Worm (Caenorhabditis elegans): Measurements from ENCODE around the gene str-162.

The str-162 gene

ce11 chrIV:5020533-5020932 is 28.3 kb downstream of the str-162 start, which contains the start of gene T28H11.8:
Gene T28H11.8, minus strand, starts transcription at chrIV:5020633.
- TF ChIP-seq drap-1 (GFP tag; optimal IDR thresholded peaks at IDR 0.05) (no peak), bed-3 (GFP tag; optimal IDR thresholded peaks at IDR 0.05) (no peak), nhr-76 (tag; optimal IDR thresholded peaks at IDR 0.05) (no peak)

ce11 chrIV:5025646-5026045 is 33.5 kb downstream of the str-162 start, which contains the start of gene C09B9.85:
Gene C09B9.85, minus strand, starts transcription at chrIV:5025746.
- TF ChIP-seq sem-2 (GFP tag; optimal IDR thresholded peaks at IDR 0.05) (no peak), bed-3 (GFP tag; optimal IDR thresholded peaks at IDR 0.05) (no peak), lin-32 (GFP tag; optimal IDR thresholded peaks at IDR 0.05) (no peak), flh-1 (GFP tag; optimal IDR thresholded peaks at IDR 0.05) (no peak), blmp-1 (tag; optimal IDR thresholded peaks at IDR 0.05) (no peak), tbx-8 (GFP tag; optimal IDR thresholded peaks at IDR 0.05) (no peak), elt-1 (tag; optimal IDR thresholded peaks at IDR 0.05; ENCODE audit: borderline replicate concordance, insufficient read depth) (no peak), unc-120 (tag; optimal IDR thresholded peaks at IDR 0.05; ENCODE audit: poor library complexity, severe bottlenecking) (no peak), elt-3 (tag; optimal IDR thresholded peaks at IDR 0.05) (no peak), mls-2 (tag; optimal IDR thresholded peaks at IDR 0.05) (no peak), cnd-1 (tag; optimal IDR thresholded peaks at IDR 0.05) (no peak), ceh-83 (GFP tag; optimal IDR thresholded peaks at IDR 0.05) (no peak), nhr-28 (tag; optimal IDR thresholded peaks at IDR 0.05) (no peak)

ce11 chrIV:5028978-5029377 is 36.8 kb downstream of the str-162 start, which contains the start of the genes best-6 and C09B9.2:
Gene best-6, minus strand, starts transcription at chrIV:5029078.
Gene C09B9.2, plus strand, starts transcription at chrIV:5029291.
- TF ChIP-seq lsy-2 (tag; optimal IDR thresholded peaks at IDR 0.05) (no peak), elt-3 (tag; optimal IDR thresholded peaks at IDR 0.05) (no peak), M03D4.4 (tag; optimal IDR thresholded peaks at IDR 0.05) (no peak), sem-2 (GFP tag; optimal IDR thresholded peaks at IDR 0.05) (no peak), nhr-237 (tag; optimal IDR thresholded peaks at IDR 0.05) (no peak), unc-62 (GFP tag; optimal IDR thresholded peaks at IDR 0.05) (no peak), unc-39 (tag; optimal IDR thresholded peaks at IDR 0.05) (no peak)

- TF ChIP-seq unc-62 (GFP tag; optimal IDR thresholded peaks at IDR 0.05) (no peak), ces-1 (GFP tag; optimal IDR thresholded peaks at IDR 0.05) (no peak), elt-3 (tag; optimal IDR thresholded peaks at IDR 0.05) (no peak), nhr-12 (tag; optimal IDR thresholded peaks at IDR 0.05) (no peak), mls-2 (tag; optimal IDR thresholded peaks at IDR 0.05) (no peak), unc-120 (tag; optimal IDR thresholded peaks at IDR 0.05; ENCODE audit: poor library complexity, severe bottlenecking) (no peak), sptf-1 (tag; optimal IDR thresholded peaks at IDR 0.05) (no peak)
Measured at ce11 chrIV:5031346-5031745, 39.2 kb downstream of the str-162 start.

- no peak for TF ChIP-seq M03D4.4 (tag; optimal IDR thresholded peaks at IDR 0.05)
- TF ChIP-seq nhr-76 (tag; optimal IDR thresholded peaks at IDR 0.05), result no peak
- no peak for TF ChIP-seq mls-2 (tag; optimal IDR thresholded peaks at IDR 0.05)
- no peak for TF ChIP-seq nhr-28 (tag; optimal IDR thresholded peaks at IDR 0.05)
Measured at ce11 chrIV:5033276-5033675, 41.1 kb downstream of the str-162 start, which contains the start of gene C09B9.4. Gene C09B9.4, minus strand, starts transcription at chrIV:5033376.

ce11 chrIV:5037489-5037888 is 45.3 kb downstream of the str-162 start, which contains the start of gene C09B9.1:
Gene C09B9.1, plus strand, starts transcription at chrIV:5037789.
- TF ChIP-seq nhr-237 (tag; optimal IDR thresholded peaks at IDR 0.05) (no peak), ceh-39 (tag; optimal IDR thresholded peaks at IDR 0.05) (no peak), ztf-11 (tag; optimal IDR thresholded peaks at IDR 0.05) (no peak), drap-1 (GFP tag; optimal IDR thresholded peaks at IDR 0.05) (no peak), ceh-83 (GFP tag; optimal IDR thresholded peaks at IDR 0.05) (no peak), snpc-4 (tag; optimal IDR thresholded peaks at IDR 0.05) (no peak), zip-8 (tag; optimal IDR thresholded peaks at IDR 0.05) (no peak), unc-39 (tag; optimal IDR thresholded peaks at IDR 0.05) (no peak), flh-1 (GFP tag; optimal IDR thresholded peaks at IDR 0.05) (no peak), hlh-1 (tag; optimal IDR thresholded peaks at IDR 0.05) (no peak), nhr-76 (tag; optimal IDR thresholded peaks at IDR 0.05) (no peak), bed-3 (GFP tag; optimal IDR thresholded peaks at IDR 0.05) (no peak), nhr-28 (tag; optimal IDR thresholded peaks at IDR 0.05) (no peak), mep-1 (tag; optimal IDR thresholded peaks at IDR 0.05) (no peak), mab-5 (tag; optimal IDR thresholded peaks at IDR 0.05) (no peak), lsy-2 (tag; optimal IDR thresholded peaks at IDR 0.05) (no peak), M03D4.4 (tag; optimal IDR thresholded peaks at IDR 0.05) (no peak), sptf-1 (tag; optimal IDR thresholded peaks at IDR 0.05) (no peak)
